Fruit fly (Drosophila melanogaster): Measurements from ENCODE around the gene CG4213.

CG4213 gene

DNA sequence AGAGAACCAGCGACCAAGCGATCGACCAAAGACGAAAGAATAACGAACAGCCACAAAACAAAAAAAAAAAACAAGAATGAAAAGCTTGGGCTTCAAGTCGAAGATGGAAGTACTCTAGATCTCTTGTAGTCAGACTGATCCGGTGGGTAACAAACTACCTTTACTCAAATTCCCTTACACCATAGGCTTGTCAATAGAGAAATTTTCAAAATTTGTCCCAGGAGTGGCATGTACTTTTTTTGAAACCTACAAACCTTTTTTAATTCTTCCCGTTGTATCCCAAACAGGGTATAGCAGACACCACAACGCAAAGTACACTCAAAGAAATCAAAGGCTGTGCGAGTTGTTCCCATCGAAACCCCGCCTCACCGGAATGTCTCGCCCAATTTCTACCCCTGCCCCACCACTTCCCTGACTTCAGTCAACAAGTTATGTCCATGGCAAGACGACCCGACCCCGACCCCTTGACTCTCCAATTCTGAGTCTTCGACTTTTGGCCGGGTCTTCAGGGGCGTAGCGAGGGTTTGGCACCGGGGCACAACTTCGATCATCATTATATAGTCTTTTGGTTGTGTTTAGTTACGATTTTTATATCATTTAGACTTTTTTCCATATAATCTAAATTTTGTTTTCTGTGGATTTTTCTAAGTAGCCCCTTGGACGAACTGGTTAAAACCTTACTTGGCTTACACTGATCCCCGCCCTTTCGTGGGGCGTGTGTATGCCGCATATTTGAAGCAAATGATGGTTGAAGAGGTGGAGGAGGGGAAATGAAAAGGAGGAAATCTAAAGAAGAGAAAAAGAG is 27.9 kb upstream of the CG4213 start (continued):
- TF ChIP-seq CG17612 (GFP tag; IDR thresholded peaks at IDR 0.05) (no peak), CG7786 (GFP tag; optimal IDR thresholded peaks at IDR 0.05) (peak; percentile 63), sim (GFP tag; IDR thresholded peaks at IDR 0.05) (peak; percentile 63; the same call in 1 of the 2 replicates), CG5245 (GFP tag; optimal IDR thresholded peaks at IDR 0.05) (no peak), dm (GFP tag; optimal IDR thresholded peaks at IDR 0.05) (peak; percentile 9), CG14860 (GFP tag; IDR thresholded peaks at IDR 0.05; ENCODE audit: partially characterized antibody) (no peak), E2f1 (GFP tag; IDR thresholded peaks at IDR 0.05) (peak; percentile 21; the same call in 1 of the 2 replicates), psq (GFP tag; optimal IDR thresholded peaks at IDR 0.05) (peak; percentile 24), rib (GFP tag; IDR thresholded peaks at IDR 0.05) (peak; percentile 55), CG3995 (GFP tag; optimal IDR thresholded peaks at IDR 0.05) (no peak), ase (GFP tag; IDR thresholded peaks at IDR 0.05) (no peak), NK7.1 (GFP tag; optimal IDR thresholded peaks at IDR 0.05) (no peak), PHDP (tag; optimal IDR thresholded peaks at IDR 0.05) (peak; percentile 29), Mad (GFP tag; optimal IDR thresholded peaks at IDR 0.05) (no peak), CG8089 (GFP tag; optimal IDR thresholded peaks at IDR 0.05) (peak; percentile 61), knrl (GFP tag; IDR thresholded peaks at IDR 0.05; ENCODE audit: partially characterized antibody) (0 out of 3 replicates have a peak, but pooled peaks have one; percentile 32), CG6854 (GFP tag; optimal IDR thresholded peaks at IDR 0.05) (peak; percentile 6), kay (GFP tag; optimal IDR thresholded peaks at IDR 0.05) (peak; percentile 13), prd (optimal IDR thresholded peaks at IDR 0.05) (no peak), prd (GFP tag; IDR thresholded peaks at IDR 0.05) (peak; percentile 64; the same call in 2 of the 3 replicates), CG8478 (optimal IDR thresholded peaks at IDR 0.05) (no peak), CG3407 (GFP tag; optimal IDR thresholded peaks at IDR 0.05) (peak; percentile 2), CG6254 (GFP tag; optimal IDR thresholded peaks at IDR 0.05) (no peak), zen (tag; optimal IDR thresholded peaks at IDR 0.05) (no peak), Atf6 (GFP tag; IDR thresholded peaks at IDR 0.05) (no peak), CG11456 (GFP tag; IDR thresholded peaks at IDR 0.05) (no peak; the same call in 2 of the 3 replicates), Atf-2 (GFP tag; optimal IDR thresholded peaks at IDR 0.05) (no peak), CG10959 (GFP tag; IDR thresholded peaks at IDR 0.05) (peak; percentile 41; the same call in 1 of the 2 replicates), CG2116 (GFP tag; optimal IDR thresholded peaks at IDR 0.05) (no peak), CG31224 (GFP tag; IDR thresholded peaks at IDR 0.05) (peak; percentile 9; the same call in 1 of the 2 replicates), tgo (GFP tag; IDR thresholded peaks at IDR 0.05) (peak; percentile 30; the same call in 1 of the 3 replicates), CG12219 (GFP tag; optimal IDR thresholded peaks at IDR 0.05) (no peak), pan (optimal IDR thresholded peaks at IDR 0.05) (no peak), pan (GFP tag; optimal IDR thresholded peaks at IDR 0.05 in 1 of 2, IDR thresholded peaks at IDR 0.05 in 1 of 2) (peak in 1 of 2 experiments; percentile 37), zfh2 (GFP tag; optimal IDR thresholded peaks at IDR 0.05) (peak; percentile 43), gro (GFP tag; optimal IDR thresholded peaks at IDR 0.05) (peak; percentile 40), cg (GFP tag; optimal IDR thresholded peaks at IDR 0.05) (no peak), gfzf (GFP tag; optimal IDR thresholded peaks at IDR 0.05) (no peak), ato (GFP tag; IDR thresholded peaks at IDR 0.05; ENCODE audit: partially characterized antibody) (no peak), CG4404 (GFP tag; IDR thresholded peaks at IDR 0.05) (peak; percentile 58; the same call in 1 of the 2 replicates), tin (GFP tag; optimal IDR thresholded peaks at IDR 0.05) (peak; percentile 44), CG18764 (GFP tag; optimal IDR thresholded peaks at IDR 0.05) (peak; percentile 16), chif (GFP tag; optimal IDR thresholded peaks at IDR 0.05) (peak; percentile 44 to 45), jing (GFP tag; optimal IDR thresholded peaks at IDR 0.05) (peak; percentile 1), Ptx1 (GFP tag; IDR thresholded peaks at IDR 0.05) (0 out of 2 replicates have a peak, but pooled peaks have one; percentile 27), Ada2b (GFP tag; IDR thresholded peaks at IDR 0.05) (peak; percentile 35; the same call in 1 of the 2 replicates), trem (tag; optimal IDR thresholded peaks at IDR 0.05) (peak; percentile 9), trh (GFP tag; optimal IDR thresholded peaks at IDR 0.05) (no peak), oc (tag; optimal IDR thresholded peaks at IDR 0.05) (peak; percentile 50), Xbp1 (GFP tag; optimal IDR thresholded peaks at IDR 0.05) (peak; percentile 51)

Data from whole organism, embryonic.